Worm (Caenorhabditis elegans): Measurements from ENCODE around the gene cest-1.1.
"Not testable (repeated sequence)": the region's sequence is repeated elsewhere in the genome, so short reads cannot be mapped to it uniquely, and the experiment has no call there.

ce11 chrV:14205214-14205613 lies 38.7 kb upstream of the cest-1.1 start, which contains the start of gene T16A9.3:
- TF ChIP-seq zag-1, lin-39 (tag; optimal IDR thresholded peaks at IDR 0.05): not testable (repeated sequence)
